Fruit fly (Drosophila melanogaster) whole organism, embryonic: ENCODE results near the gene CG31161.

ENCODE experiments used
- Atf3 ChIP-seq: fragments of 200-800 bp; sonication (Bioruptor generic); optimal IDR thresholded peaks from 3 replicates; lab custom pipeline; 2016; ENCODE audit warnings: missing biosample characterization, missing genetic modification characterization
- CG10209 ChIP-seq: fragments of 200-800 bp; sonication (Bioruptor generic); optimal IDR thresholded peaks from 3 replicates; lab custom pipeline; 2017; ENCODE audit warnings: missing biosample characterization, mild to moderate bottlenecking, missing genetic modification characterization, missing genetic modification reagents
- CG11504 ChIP-seq: fragments of 200-800 bp; sonication (Bioruptor generic); optimal IDR thresholded peaks from 3 replicates; lab custom pipeline; 2019; ENCODE audit warnings: missing biosample characterization, mild to moderate bottlenecking, missing genetic modification characterization, moderate library complexity
- CG12769 ChIP-seq: fragments of 200-800 bp; sonication (Bioruptor generic); optimal IDR thresholded peaks from 2 replicates; lab custom pipeline; 2019; ENCODE audit warnings: missing biosample characterization, mild to moderate bottlenecking, missing genetic modification characterization, moderate library complexity
- CG13424 ChIP-seq: fragments of 200-800 bp; sonication (Bioruptor generic); optimal IDR thresholded peaks from 2 replicates; lab custom pipeline; 2019; ENCODE audit warnings: missing biosample characterization, mild to moderate bottlenecking, missing genetic modification characterization, moderate library complexity
- CG13775 ChIP-seq: fragments of 200-800 bp; sonication (Bioruptor generic); optimal IDR thresholded peaks from 3 replicates; lab custom pipeline; 2017; ENCODE audit warnings: missing biosample characterization, mild to moderate bottlenecking, missing genetic modification characterization
- CG14050 ChIP-seq: fragments of 200-800 bp; sonication (Bioruptor generic); IDR thresholded peaks from 3 replicates; pipeline ENCODE4 v1.3.6; 2022; ENCODE audit warnings: missing biosample characterization, missing genetic modification characterization
- CG14441 ChIP-seq: fragments of 200-800 bp; sonication (Bioruptor generic); IDR thresholded peaks from 2 replicates; pipeline ENCODE4 v1.3.6; 2022; ENCODE audit warnings: missing biosample characterization, missing genetic modification characterization
- CG1603 ChIP-seq: fragments of 200-800 bp; sonication (Bioruptor generic); optimal IDR thresholded peaks from 2 replicates; lab custom pipeline; 2019; ENCODE audit warnings: missing biosample characterization, mild to moderate bottlenecking, missing genetic modification characterization, moderate library complexity
- CG16863 ChIP-seq: fragments of 200-800 bp; sonication (Bioruptor generic); optimal IDR thresholded peaks from 3 replicates; lab custom pipeline; 2016; ENCODE audit warnings: missing biosample characterization, missing genetic modification characterization
- CG17829 ChIP-seq: fragments of 200-800 bp; optimal IDR thresholded peaks from 2 replicates; lab custom pipeline; 2019; ENCODE audit warnings: missing biosample characterization, mild to moderate bottlenecking, missing genetic modification characterization, moderate library complexity
- CG30431 ChIP-seq: fragments of 200-800 bp; sonication (Bioruptor generic); optimal IDR thresholded peaks from 2 replicates; lab custom pipeline; 2017; ENCODE audit warnings: missing biosample characterization, missing genetic modification characterization
- CG3726 ChIP-seq: fragments of 200-800 bp; sonication (Bioruptor generic); IDR thresholded peaks from 3 replicates; pipeline ENCODE4, ENCODE4 v1.3.6; 2022; ENCODE audit warnings: missing biosample characterization, missing genetic modification characterization
- CG5245 ChIP-seq: fragments of 200-800 bp; sonication (Bioruptor generic); optimal IDR thresholded peaks from 3 replicates; lab custom pipeline; 2016; ENCODE audit warnings: missing biosample characterization, missing genetic modification characterization
- CG6254 ChIP-seq: fragments of 200-800 bp; sonication (Bioruptor generic); optimal IDR thresholded peaks from 3 replicates; lab custom pipeline; 2017; ENCODE audit warnings: mild to moderate bottlenecking, missing biosample characterization, missing genetic modification reagents, missing genetic modification characterization
- CG6683 ChIP-seq: fragments of 200-800 bp; sonication (Bioruptor generic); optimal IDR thresholded peaks from 2 replicates; lab custom pipeline; 2017; ENCODE audit warnings: missing biosample characterization, mild to moderate bottlenecking, missing genetic modification characterization, missing genetic modification reagents
- CG7357 ChIP-seq: fragments of 200-800 bp; sonication (Bioruptor generic); IDR thresholded peaks from 3 replicates; pipeline ENCODE4 v1.3.6; 2022; ENCODE audit warnings: missing biosample characterization, missing genetic modification characterization
- CG7839 ChIP-seq: fragments of 200-800 bp; sonication (Bioruptor generic); optimal IDR thresholded peaks from 3 replicates; lab custom pipeline; 2018; ENCODE audit warnings: missing biosample characterization, mild to moderate bottlenecking, missing genetic modification characterization, moderate library complexity
- CG9817 ChIP-seq: fragments of 200-800 bp; sonication (Bioruptor generic); optimal IDR thresholded peaks from 2 replicates; lab custom pipeline; 2018; ENCODE audit warnings: missing biosample characterization, mild to moderate bottlenecking, missing genetic modification characterization, moderate library complexity
- CoRest ChIP-seq: fragments of 200-800 bp; sonication (Bioruptor generic); optimal IDR thresholded peaks from 3 replicates; lab custom pipeline; 2018; ENCODE audit warnings: missing biosample characterization, mild to moderate bottlenecking, missing genetic modification characterization, moderate library complexity
- Drgx ChIP-seq: fragments of 200-800 bp; sonication (Bioruptor generic); IDR thresholded peaks from 2 replicates; pipeline ENCODE4 v1.3.6; 2022; ENCODE audit warnings: missing biosample characterization, missing genetic modification characterization
- HLH54F ChIP-seq: fragments of 200-800 bp; sonication (Bioruptor generic); optimal IDR thresholded peaks from 3 replicates; lab custom pipeline; 2016; ENCODE audit warnings: missing biosample characterization, missing genetic modification characterization
- HmgD ChIP-seq: fragments of 200-800 bp; sonication (Bioruptor generic); optimal IDR thresholded peaks from 3 replicates; lab custom pipeline; 2016; ENCODE audit warnings: missing biosample characterization, missing genetic modification characterization
- Hr78 ChIP-seq, 2 experiments: fragments of 200-800 bp in 1 of 2; fragments of >200 bp in 1 of 2; sonication (Bioruptor generic) in 1 of 2; optimal IDR thresholded peaks; 2 replicates each; lab custom pipeline; 2017 to 2019; ENCODE audit warnings: missing biosample characterization in 2 of 2, missing genetic modification characterization in 2 of 2, mild to moderate bottlenecking in 1 of 2, moderate library complexity in 1 of 2
- MBD-R2 ChIP-seq: fragments of 200-800 bp; sonication (Bioruptor generic); IDR thresholded peaks from 2 replicates; pipeline ENCODE4 v1.3.6; 2022; ENCODE audit warnings: missing biosample characterization, missing genetic modification characterization
- Optix ChIP-seq: fragments of 200-800 bp; sonication (Bioruptor generic); IDR thresholded peaks from 3 replicates; pipeline ENCODE4 v1.3.6; 2022; ENCODE audit warnings: missing biosample characterization, missing genetic modification characterization
- Taf1 ChIP-seq: fragments of 200-800 bp; sonication (Bioruptor generic); IDR thresholded peaks from 2 replicates; pipeline ENCODE4 v1.3.6; 2022; ENCODE audit warnings: missing biosample characterization, missing genetic modification characterization
- Vsx1 ChIP-seq: fragments of 200-800 bp; sonication (Bioruptor generic); optimal IDR thresholded peaks from 2 replicates; lab custom pipeline; 2017; ENCODE audit warnings: missing biosample characterization, mild to moderate bottlenecking, missing genetic modification characterization, missing genetic modification reagents
- abd-A ChIP-seq: fragments of 200-800 bp; sonication (Bioruptor generic); optimal IDR thresholded peaks from 3 replicates; lab custom pipeline; 2019; ENCODE audit warnings: missing biosample characterization, mild to moderate bottlenecking, missing genetic modification characterization, moderate library complexity
- chif ChIP-seq, 2 experiments: fragments of 200-800 bp; sonication (Bioruptor generic); optimal IDR thresholded peaks; 3 replicates each; lab custom pipeline; 2016; ENCODE audit warnings: missing biosample characterization in 2 of 2, missing genetic modification characterization in 2 of 2
- chm ChIP-seq: fragments of 200-800 bp; sonication (Bioruptor generic); IDR thresholded peaks from 2 replicates; pipeline ENCODE4 v1.3.6; 2022; ENCODE audit warnings: missing biosample characterization, missing genetic modification characterization
- disco-r ChIP-seq: fragments of 200-800 bp; sonication (Bioruptor generic); optimal IDR thresholded peaks from 2 replicates; lab custom pipeline; 2016; ENCODE audit warnings: missing biosample characterization, missing genetic modification characterization
- dmrt99B ChIP-seq: fragments of 200-800 bp; sonication (Bioruptor generic); optimal IDR thresholded peaks from 2 replicates; lab custom pipeline; 2018; ENCODE audit warnings: missing biosample characterization, mild to moderate bottlenecking, missing genetic modification characterization, moderate library complexity
- emc ChIP-seq: fragments of 200-800 bp; sonication (Bioruptor generic); optimal IDR thresholded peaks from 2 replicates; lab custom pipeline; 2016; ENCODE audit warnings: missing biosample characterization, missing genetic modification characterization
- en ChIP-seq: fragments of 200-800 bp; sonication (Bioruptor generic); optimal IDR thresholded peaks from 2 replicates; lab custom pipeline; 2016; ENCODE audit warnings: missing biosample characterization, missing genetic modification characterization
- esg ChIP-seq: fragments of 200-800 bp; sonication (Bioruptor generic); conservative IDR thresholded peaks from 2 replicates; pipeline ENCODE4 v1.3.6; 2022; ENCODE audit warnings: missing biosample characterization, missing genetic modification characterization
- ftz-f1 ChIP-seq: fragments of 200-800 bp; sonication (Bioruptor generic); optimal IDR thresholded peaks from 2 replicates; lab custom pipeline; 2016; ENCODE audit warnings: missing biosample characterization, missing genetic modification characterization
- jing ChIP-seq: fragments of 200-800 bp; sonication (Bioruptor generic); optimal IDR thresholded peaks from 2 replicates; lab custom pipeline; 2018; ENCODE audit warnings: missing biosample characterization, mild to moderate bottlenecking, missing genetic modification characterization
- kay ChIP-seq: fragments of 200-800 bp; sonication (Bioruptor generic); optimal IDR thresholded peaks from 2 replicates; lab custom pipeline; 2016; ENCODE audit warnings: missing biosample characterization, missing genetic modification characterization
- nom ChIP-seq: fragments of 200-800 bp; sonication (Bioruptor generic); optimal IDR thresholded peaks from 2 replicates; lab custom pipeline; 2017; ENCODE audit warnings: missing biosample characterization, missing genetic modification characterization, mild to moderate bottlenecking, moderate library complexity, missing genetic modification reagents
- odd ChIP-seq: fragments of 200-800 bp; sonication (Bioruptor generic); optimal IDR thresholded peaks from 2 replicates; lab custom pipeline; 2017; ENCODE audit warnings: missing biosample characterization, mild to moderate bottlenecking, missing genetic modification characterization
- pnt ChIP-seq: fragments of 200-800 bp; sonication (Bioruptor generic); optimal IDR thresholded peaks from 3 replicates; lab custom pipeline; 2016; ENCODE audit warnings: missing biosample characterization, missing genetic modification characterization
- row ChIP-seq: fragments of 200-800 bp; sonication (Bioruptor generic); IDR thresholded peaks from 3 replicates; pipeline ENCODE4 v1.3.6; 2022; ENCODE audit warnings: missing biosample characterization, missing genetic modification characterization
- slbo ChIP-seq: fragments of 200-800 bp; sonication (Bioruptor generic); IDR thresholded peaks from 2 replicates; pipeline ENCODE4 v1.3.6; 2022; ENCODE audit warnings: missing biosample characterization, missing genetic modification characterization
- sna ChIP-seq: fragments of 200-800 bp; sonication (Bioruptor generic); IDR thresholded peaks from 2 replicates; pipeline ENCODE4 v1.3.6; 2022; ENCODE audit warnings: missing biosample characterization, missing genetic modification characterization; ENCODE audit not compliant: partially characterized antibody
- sr ChIP-seq: fragments of 200-800 bp; sonication (Bioruptor generic); IDR thresholded peaks from 3 replicates; pipeline ENCODE4 v1.3.6; 2022; ENCODE audit warnings: missing biosample characterization, missing genetic modification characterization
- sug ChIP-seq: fragments of 200-800 bp; optimal IDR thresholded peaks from 2 replicates; lab custom pipeline; 2019; ENCODE audit warnings: missing biosample characterization, mild to moderate bottlenecking, missing genetic modification characterization, moderate library complexity
- trh ChIP-seq: fragments of 200-800 bp; sonication (Bioruptor generic); optimal IDR thresholded peaks from 2 replicates; lab custom pipeline; 2016; ENCODE audit warnings: missing biosample characterization, missing genetic modification characterization
- wek ChIP-seq: fragments of 200-800 bp; sonication (Bioruptor generic); optimal IDR thresholded peaks from 3 replicates; lab custom pipeline; 2018; ENCODE audit warnings: missing biosample characterization, mild to moderate bottlenecking, missing genetic modification characterization, moderate library complexity
- yki ChIP-seq: fragments of >200 bp; optimal IDR thresholded peaks from 3 replicates; lab custom pipeline; 2018

The CG31161 gene

dm6 chr3R:22590668-22591275 is 25.5 kb upstream of the CG31161 start (continued):
- peak; percentile 72 for TF ChIP-seq CoRest (tag; lab: Kevin White, UChicago)
- peak; percentile 62; the same call in 1 of the 2 replicates for TF ChIP-seq Drgx
- peak; percentile 40 for TF ChIP-seq wek
- TF ChIP-seq odd = peak; percentile 61
- TF ChIP-seq CG5245 (GFP tag; lab: Kevin White, UChicago) = no peak
- peak; percentile 36 for TF ChIP-seq CG1603
- TF ChIP-seq dmrt99B (tag; lab: Kevin White, UChicago) = peak; percentile 67
- peak; percentile 18 for TF ChIP-seq CG9817 (tag; lab: Kevin White, UChicago)
- 0 out of 2 replicates have a peak, but pooled peaks have one; percentile 28 for TF ChIP-seq CG14441 (GFP tag; lab: Robert Waterston, UW)
- no peak for TF ChIP-seq CG12769 (tag; lab: Kevin White, UChicago)
- no peak for TF ChIP-seq sug (tag; lab: Kevin White, UChicago)
- TF ChIP-seq ftz-f1 (GFP tag; lab: Kevin White, UChicago) = no peak
- peak; percentile 81 for TF ChIP-seq row (GFP tag; lab: Robert Waterston, UW)
- peak; percentile 75 for TF ChIP-seq CG17829 (tag; lab: Kevin White, UChicago)
- TF ChIP-seq Taf1 (GFP tag; lab: Robert Waterston, UW) = no peak
- peak; percentile 69 for TF ChIP-seq CG13424 (tag; lab: Kevin White, UChicago)
- no peak for TF ChIP-seq emc (GFP tag; lab: Kevin White, UChicago)
- TF ChIP-seq CG7839 (tag; lab: Kevin White, UChicago) = peak; percentile 71
- TF ChIP-seq CG3726 (GFP tag; lab: Robert Waterston, UW) = no peak
- TF ChIP-seq chm = peak; percentile 20; the same call in 1 of the 2 replicates
- no peak for TF ChIP-seq sna (GFP tag; lab: Robert Waterston, UW)
- peak; percentile 57 for TF ChIP-seq CG30431 (GFP tag; lab: Kevin White, UChicago)
- TF ChIP-seq disco-r (GFP tag; lab: Kevin White, UChicago) = no peak
- no peak for TF ChIP-seq CG14050 (GFP tag; lab: Robert Waterston, UW)
- TF ChIP-seq Optix (GFP tag; lab: Robert Waterston, UW) = no peak
- peak; percentile 25 for TF ChIP-seq kay (GFP tag; lab: Kevin White, UChicago)
- TF ChIP-seq CG6254 (GFP tag; lab: Kevin White, UChicago) = peak; percentile 69
- TF ChIP-seq esg (GFP tag; lab: Robert Waterston, UW) = peak; percentile 37
- no peak for TF ChIP-seq abd-A
- TF ChIP-seq Vsx1 (GFP tag; lab: Kevin White, UChicago) = peak; percentile 48
- no peak for TF ChIP-seq HmgD
- peak; percentile 41 to 42 for TF ChIP-seq chif (GFP tag; optimal IDR thresholded peaks at IDR 0.05; lab: Kevin White, UChicago)
- peak; percentile 56 for TF ChIP-seq CG16863
- TF ChIP-seq sr = no peak
- no peak for TF ChIP-seq yki (lab: Kevin White, UChicago)
- TF ChIP-seq slbo (GFP tag; lab: Robert Waterston, UW) = peak; percentile 21; the same call in 1 of the 2 replicates
- TF ChIP-seq en = peak; percentile 13
- TF ChIP-seq CG10209 (GFP tag; lab: Kevin White, UChicago) = peak; percentile 64
- peak; percentile 5 for TF ChIP-seq jing (GFP tag; lab: Kevin White, UChicago)
- TF ChIP-seq trh (GFP tag; lab: Kevin White, UChicago) = peak; percentile 22
- TF ChIP-seq nom (GFP tag; lab: Kevin White, UChicago) = no peak
- peak; percentile 63 for TF ChIP-seq CG13775 (GFP tag; lab: Kevin White, UChicago)
- TF ChIP-seq HLH54F (GFP tag; lab: Kevin White, UChicago) = peak; percentile 13
- TF ChIP-seq CG11504 = peak; percentile 73
- peak in 1 of 2 experiments; percentile 38 for TF ChIP-seq Hr78 (GFP tag; optimal IDR thresholded peaks at IDR 0.05; lab: Kevin White, UChicago)
- no peak for TF ChIP-seq MBD-R2 (GFP tag; lab: Robert Waterston, UW)
- TF ChIP-seq pnt (GFP tag; lab: Kevin White, UChicago) = peak; percentile 32
- peak; percentile 47 for TF ChIP-seq Atf3 (GFP tag; lab: Kevin White, UChicago)
- TF ChIP-seq CG6683 (GFP tag; lab: Kevin White, UChicago) = no peak
- TF ChIP-seq CG7357 (GFP tag; lab: Robert Waterston, UW) = no peak
